Worm (Caenorhabditis elegans): Measurements from ENCODE around the gene H21P03.10.
A peak's percentile ranks its signal among the peaks of the same experiment; 100 is the strongest.

H21P03.10 gene

DNA sequence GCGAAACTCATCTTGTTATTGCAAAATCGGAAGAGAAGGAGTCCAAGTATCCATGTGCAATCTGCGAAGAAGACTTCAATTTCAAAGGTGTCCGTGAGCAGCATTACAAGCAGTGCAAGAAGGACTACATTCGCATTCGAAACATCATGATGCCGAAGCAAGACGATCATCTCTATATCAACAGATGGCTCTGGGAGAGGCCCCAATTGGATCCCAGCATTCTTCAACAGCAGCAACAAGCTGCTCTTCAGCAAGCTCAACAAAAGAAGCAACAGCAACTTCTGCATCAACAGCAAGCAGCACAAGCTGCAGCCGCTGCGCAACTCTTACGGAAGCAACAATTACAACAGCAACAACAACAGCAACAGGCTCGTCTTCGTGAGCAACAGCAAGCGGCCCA is 25.7 kb downstream of the H21P03.10 start:
- TF ChIP-seq nhr-25 (tag; optimal IDR thresholded peaks at IDR 0.05) = no peak
- TF ChIP-seq nhr-67 (tag; optimal IDR thresholded peaks at IDR 0.05) = no peak
- no peak for TF ChIP-seq jun-1 (tag; optimal IDR thresholded peaks at IDR 0.05)
- no peak for TF ChIP-seq unc-39 (tag; optimal IDR thresholded peaks at IDR 0.05)
- TF ChIP-seq mml-1 (tag; optimal IDR thresholded peaks at IDR 0.05) = no peak
- TF ChIP-seq nhr-77 (tag; optimal IDR thresholded peaks at IDR 0.05) = no peak
- TF ChIP-seq aly-2 (tag; optimal IDR thresholded peaks at IDR 0.05) = no peak
- no peak for TF ChIP-seq nhr-28 (tag; optimal IDR thresholded peaks at IDR 0.05)
- no peak for TF ChIP-seq skn-1 (tag; optimal IDR thresholded peaks at IDR 0.05)
- TF ChIP-seq lin-39 (tag; optimal IDR thresholded peaks at IDR 0.05) = no peak
- TF ChIP-seq nhr-12 (tag; optimal IDR thresholded peaks at IDR 0.05) = no peak
- TF ChIP-seq nfya-1 (tag; optimal IDR thresholded peaks at IDR 0.05; ENCODE audit: insufficient read depth) = no peak
- TF ChIP-seq zag-1 (tag; optimal IDR thresholded peaks at IDR 0.05) = no peak

DNA sequence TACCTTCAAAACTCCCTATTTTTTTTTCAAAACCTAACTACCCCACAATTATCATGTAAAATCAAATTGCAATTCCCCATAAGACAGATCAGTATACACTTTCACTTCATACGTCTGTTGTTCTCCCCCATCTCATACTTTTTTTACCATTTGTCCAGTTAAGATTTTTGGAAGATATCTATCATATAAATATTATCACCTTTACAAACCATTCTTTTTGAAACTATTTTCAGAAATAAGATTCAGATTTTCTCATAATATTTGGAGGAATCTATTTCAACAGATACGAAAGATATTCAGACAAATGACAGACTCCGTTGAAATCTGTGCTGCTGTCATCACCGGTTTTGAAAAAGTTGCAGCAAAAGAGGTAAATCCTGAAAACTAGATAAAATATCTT is 27.2 kb downstream of the H21P03.10 start, which contains the start of gene M04B2.2:
Gene M04B2.2 (plus strand): TSS at position 301 of the 400 bp plus-strand sequence.
- TF ChIP-seq lin-15B (tag; optimal IDR thresholded peaks at IDR 0.05) (no peak), skn-1 (tag; optimal IDR thresholded peaks at IDR 0.05) (no peak), lin-39 (tag; optimal IDR thresholded peaks at IDR 0.05) (no peak), ztf-4 (tag; optimal IDR thresholded peaks at IDR 0.05) (no peak), jun-1 (tag; optimal IDR thresholded peaks at IDR 0.05) (no peak), nhr-23 (tag; optimal IDR thresholded peaks at IDR 0.05) (peak; percentile 6), tbx-2 (tag; optimal IDR thresholded peaks at IDR 0.05) (peak; percentile 3), ceh-82 (tag; optimal IDR thresholded peaks at IDR 0.05) (no peak), snpc-4 (tag; optimal IDR thresholded peaks at IDR 0.05) (no peak), ama-1 (optimal IDR thresholded peaks at IDR 0.05) (peak; percentile 34), R02D3.7 (tag; optimal IDR thresholded peaks at IDR 0.05) (peak; percentile 17), unc-62 (GFP tag; optimal IDR thresholded peaks at IDR 0.05) (no peak), nhr-237 (tag; optimal IDR thresholded peaks at IDR 0.05) (no peak), nhr-43 (tag; optimal IDR thresholded peaks at IDR 0.05; ENCODE audit: poor library complexity, severe bottlenecking) (no peak), ceh-9 (tag; optimal IDR thresholded peaks at IDR 0.05) (no peak)

DNA sequence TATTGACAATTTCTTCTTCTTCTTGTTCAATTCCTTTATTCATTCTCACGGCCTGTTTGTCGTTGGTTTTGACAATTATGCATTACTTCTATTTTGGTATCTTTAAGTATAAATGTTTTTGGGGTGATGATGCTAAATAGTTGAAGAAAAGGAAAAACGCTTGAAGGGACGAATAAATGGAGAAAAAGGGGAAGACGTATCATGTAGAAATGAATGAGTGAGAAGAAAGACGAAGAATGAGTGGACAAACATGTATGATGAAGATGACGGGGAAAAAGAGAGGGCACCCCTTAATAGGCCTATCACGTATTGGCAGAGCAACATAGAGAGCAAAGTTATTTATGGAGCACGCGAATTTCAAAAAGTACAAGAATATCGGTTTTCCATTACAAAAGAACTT is 48.1 kb downstream of the H21P03.10 start, which contains the start of gene M04B2.7:
Gene M04B2.7 (minus strand): TSS at position 101 of the 400 bp plus-strand sequence.
- no peak for TF ChIP-seq jun-1 (tag; optimal IDR thresholded peaks at IDR 0.05)
- TF ChIP-seq pqm-1 (tag; optimal IDR thresholded peaks at IDR 0.05) = no peak
- no peak for TF ChIP-seq eor-1 (tag; optimal IDR thresholded peaks at IDR 0.05)
- no peak for TF ChIP-seq unc-39 (tag; optimal IDR thresholded peaks at IDR 0.05)
- TF ChIP-seq aly-2 (tag; optimal IDR thresholded peaks at IDR 0.05) = no peak
- no peak for TF ChIP-seq ceh-82 (tag; optimal IDR thresholded peaks at IDR 0.05)
- no peak for TF ChIP-seq nhr-43 (tag; optimal IDR thresholded peaks at IDR 0.05; ENCODE audit: poor library complexity, severe bottlenecking)
- TF ChIP-seq elt-3 (tag; optimal IDR thresholded peaks at IDR 0.05) = no peak
- TF ChIP-seq pha-4 (tag; optimal IDR thresholded peaks at IDR 0.05) = no peak
- TF ChIP-seq nhr-25 (tag; optimal IDR thresholded peaks at IDR 0.05) = no peak
- TF ChIP-seq skn-1 (tag; optimal IDR thresholded peaks at IDR 0.05) = no peak

DNA sequence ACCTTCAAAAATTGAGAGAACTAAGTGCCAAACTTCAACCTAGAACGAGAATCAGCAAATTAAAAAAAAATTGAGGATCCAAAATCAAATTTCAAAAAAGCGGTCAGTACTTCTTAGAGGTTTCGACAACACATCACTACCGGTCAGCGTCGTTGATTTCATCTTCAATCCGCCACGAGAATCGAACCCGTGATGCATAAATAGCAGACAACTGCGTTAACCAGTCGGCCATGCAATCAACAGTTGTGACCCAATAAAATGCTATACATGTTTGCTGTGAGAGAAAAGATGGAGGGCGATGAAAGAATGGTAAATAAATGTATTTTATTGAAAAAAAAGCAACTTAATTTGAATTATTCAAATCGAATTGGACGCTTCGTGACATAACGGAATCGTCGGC is 49.2 kb downstream of the H21P03.10 start:
- no peak for TF ChIP-seq pha-4 (tag; optimal IDR thresholded peaks at IDR 0.05)
- TF ChIP-seq hmg-11 (tag; optimal IDR thresholded peaks at IDR 0.05) = no peak
- TF ChIP-seq mdl-1 (tag; optimal IDR thresholded peaks at IDR 0.05) = no peak
- TF ChIP-seq nhr-23 (tag; optimal IDR thresholded peaks at IDR 0.05) = peak; percentile 73
- TF ChIP-seq nfya-1 (tag; optimal IDR thresholded peaks at IDR 0.05; ENCODE audit: insufficient read depth) = peak; percentile 76
- no peak for TF ChIP-seq unc-62 (GFP tag; optimal IDR thresholded peaks at IDR 0.05)
- TF ChIP-seq fkh-10 (GFP tag; optimal IDR thresholded peaks at IDR 0.05) = no peak
- peak; percentile 72 for TF ChIP-seq lin-39 (tag; optimal IDR thresholded peaks at IDR 0.05)
- TF ChIP-seq ztf-11 (tag; optimal IDR thresholded peaks at IDR 0.05) = no peak
- TF ChIP-seq egl-27 (tag; optimal IDR thresholded peaks at IDR 0.05) = peak; percentile 16
- TF ChIP-seq eor-1 (tag; optimal IDR thresholded peaks at IDR 0.05) = no peak
- TF ChIP-seq tbx-2 (tag; optimal IDR thresholded peaks at IDR 0.05) = peak; percentile 36
- TF ChIP-seq elt-1 (tag; optimal IDR thresholded peaks at IDR 0.05) = no peak
- TF ChIP-seq ceh-9 (tag; optimal IDR thresholded peaks at IDR 0.05) = no peak
- TF ChIP-seq nhr-237 (tag; optimal IDR thresholded peaks at IDR 0.05) = no peak
- TF ChIP-seq jun-1 (tag; optimal IDR thresholded peaks at IDR 0.05) = peak; percentile 75
- no peak for TF ChIP-seq nhr-76 (tag; optimal IDR thresholded peaks at IDR 0.05)
- TF ChIP-seq lin-15B (tag; optimal IDR thresholded peaks at IDR 0.05) = peak; percentile 58
- TF ChIP-seq nhr-25 (tag; optimal IDR thresholded peaks at IDR 0.05) = peak; percentile 49
- peak; percentile 24 for TF ChIP-seq pqm-1 (tag; optimal IDR thresholded peaks at IDR 0.05)
- peak; percentile 39 for TF ChIP-seq egl-5 (tag; optimal IDR thresholded peaks at IDR 0.05)
- no peak for TF ChIP-seq fkh-2 (tag; optimal IDR thresholded peaks at IDR 0.05)
- TF ChIP-seq ama-1 (optimal IDR thresholded peaks at IDR 0.05) = peak; percentile 51
- TF ChIP-seq nhr-11 (tag; optimal IDR thresholded peaks at IDR 0.05) = no peak
- TF ChIP-seq nhr-67 (tag; optimal IDR thresholded peaks at IDR 0.05) = no peak
- TF ChIP-seq aly-2 (tag; optimal IDR thresholded peaks at IDR 0.05) = no peak
- no peak for TF ChIP-seq fos-1 (tag; optimal IDR thresholded peaks at IDR 0.05)
- TF ChIP-seq nhr-43 (tag; optimal IDR thresholded peaks at IDR 0.05; ENCODE audit: poor library complexity, severe bottlenecking) = peak; percentile 79
- TF ChIP-seq skn-1 (tag; optimal IDR thresholded peaks at IDR 0.05) = peak; percentile 36
- no peak for TF ChIP-seq ZK546.5 (tag; optimal IDR thresholded peaks at IDR 0.05)
- no peak for TF ChIP-seq mml-1 (tag; optimal IDR thresholded peaks at IDR 0.05)
- TF ChIP-seq unc-39 (tag; optimal IDR thresholded peaks at IDR 0.05) = no peak
- TF ChIP-seq lsy-12 (tag; optimal IDR thresholded peaks at IDR 0.05) = peak; percentile 65
- peak; percentile 10 for TF ChIP-seq R02D3.7 (tag; optimal IDR thresholded peaks at IDR 0.05)
- peak; percentile 66 for TF ChIP-seq ceh-82 (tag; optimal IDR thresholded peaks at IDR 0.05)
- TF ChIP-seq ztf-4 (tag; optimal IDR thresholded peaks at IDR 0.05) = no peak
- no peak for TF ChIP-seq nhr-28 (tag; optimal IDR thresholded peaks at IDR 0.05)
- TF ChIP-seq nhr-77 (tag; optimal IDR thresholded peaks at IDR 0.05) = peak; percentile 0
- TF ChIP-seq sea-2 (GFP tag; optimal IDR thresholded peaks at IDR 0.05) = no peak
